Fruit fly (Drosophila melanogaster) whole organism, embryonic: ENCODE measurements around the gene Zip88E.

Experiments
- Ada2b ChIP-seq: fragments of 200-800 bp; sonication (Bioruptor generic); IDR thresholded peaks from 2 replicates; pipeline ENCODE4 v1.3.6; 2022; ENCODE audit warnings: missing biosample characterization, missing genetic modification characterization
- Asciz ChIP-seq: fragments of 200-800 bp; sonication (Bioruptor generic); optimal IDR thresholded peaks from 2 replicates; lab custom pipeline; 2017; ENCODE audit warnings: missing biosample characterization, mild to moderate bottlenecking, missing genetic modification characterization, missing genetic modification reagents
- CG10267 ChIP-seq: fragments of 200-800 bp; sonication (Bioruptor generic); optimal IDR thresholded peaks from 2 replicates; lab custom pipeline; 2018; ENCODE audit warnings: missing biosample characterization, mild to moderate bottlenecking, missing genetic modification characterization, moderate library complexity
- CG12071 ChIP-seq: fragments of 200-800 bp; sonication (Bioruptor generic); optimal IDR thresholded peaks from 3 replicates; lab custom pipeline; 2018; ENCODE audit warnings: missing biosample characterization, mild to moderate bottlenecking, missing genetic modification characterization
- CG12659 ChIP-seq: fragments of 200-800 bp; sonication (Bioruptor generic); optimal IDR thresholded peaks from 3 replicates; lab custom pipeline; 2017; ENCODE audit warnings: mild to moderate bottlenecking, missing biosample characterization, missing genetic modification reagents, missing genetic modification characterization
- CG15011 ChIP-seq: fragments of 200-800 bp; sonication (Bioruptor generic); optimal IDR thresholded peaks from 3 replicates; lab custom pipeline; 2018; ENCODE audit warnings: missing biosample characterization, mild to moderate bottlenecking, missing genetic modification characterization
- CG1529 ChIP-seq: fragments of 200-800 bp; sonication (Bioruptor generic); optimal IDR thresholded peaks from 3 replicates; lab custom pipeline; 2018; ENCODE audit warnings: missing biosample characterization, missing genetic modification characterization
- CG16813 ChIP-seq: fragments of 200-800 bp; sonication (Bioruptor generic); IDR thresholded peaks from 3 replicates; pipeline ENCODE4 v1.3.6; 2022; ENCODE audit warnings: missing biosample characterization, missing genetic modification characterization; ENCODE audit not compliant: partially characterized antibody
- CG17328 ChIP-seq: fragments of 200-800 bp; sonication (Bioruptor generic); IDR thresholded peaks from 2 replicates; pipeline ENCODE4 v1.3.6; 2022; ENCODE audit warnings: missing biosample characterization, missing genetic modification characterization
- CG17912 ChIP-seq: fragments of 200-800 bp; sonication (Bioruptor generic); optimal IDR thresholded peaks from 2 replicates; lab custom pipeline; 2018; ENCODE audit warnings: missing biosample characterization, mild to moderate bottlenecking, missing genetic modification characterization
- CG31224 ChIP-seq: fragments of 200-800 bp; sonication (Bioruptor generic); IDR thresholded peaks from 2 replicates; pipeline ENCODE4 v1.3.6; 2022; ENCODE audit warnings: missing biosample characterization, missing genetic modification characterization
- CG3407 ChIP-seq: fragments of 200-800 bp; sonication (Bioruptor generic); optimal IDR thresholded peaks from 2 replicates; lab custom pipeline; 2018; ENCODE audit warnings: missing biosample characterization, mild to moderate bottlenecking, missing genetic modification characterization
- CG34422 ChIP-seq: fragments of 200-800 bp; sonication (Bioruptor generic); IDR thresholded peaks from 3 replicates; pipeline ENCODE4 v1.3.6; 2022; ENCODE audit warnings: missing biosample characterization, missing genetic modification characterization
- CG43689 ChIP-seq: fragments of 200-800 bp; sonication (Bioruptor generic); IDR thresholded peaks from 2 replicates; pipeline ENCODE4 v1.3.6; 2022; ENCODE audit warnings: missing biosample characterization, missing genetic modification characterization
- CG4730 ChIP-seq: fragments of 200-800 bp; sonication (Bioruptor generic); IDR thresholded peaks from 2 replicates; pipeline ENCODE4 v1.3.6; 2022; ENCODE audit warnings: missing biosample characterization, missing genetic modification characterization
- CG6765 ChIP-seq: fragments of 200-800 bp; sonication (Bioruptor generic); optimal IDR thresholded peaks from 3 replicates; lab custom pipeline; 2017; ENCODE audit warnings: missing biosample characterization, mild to moderate bottlenecking, missing genetic modification characterization
- CG6854 ChIP-seq: fragments of 200-800 bp; sonication (Bioruptor generic); optimal IDR thresholded peaks from 3 replicates; lab custom pipeline; 2017; ENCODE audit warnings: missing biosample characterization, mild to moderate bottlenecking, missing genetic modification characterization
- CG8089 ChIP-seq: fragments of 200-800 bp; sonication (Bioruptor generic); optimal IDR thresholded peaks from 3 replicates; lab custom pipeline; 2016; ENCODE audit warnings: missing biosample characterization, missing genetic modification characterization
- CG8290 ChIP-seq, 3 experiments: fragments of 200-800 bp; sonication (Bioruptor generic); optimal IDR thresholded peaks; 2 replicates each; lab custom pipeline; 2016 to 2019; ENCODE audit warnings: missing biosample characterization in 3 of 3, missing genetic modification characterization in 3 of 3, mild to moderate bottlenecking in 2 of 3, moderate library complexity in 1 of 3
- CG8359 ChIP-seq: fragments of 200-800 bp; sonication (Bioruptor generic); optimal IDR thresholded peaks from 2 replicates; lab custom pipeline; 2017; ENCODE audit warnings: missing biosample characterization, mild to moderate bottlenecking, missing genetic modification characterization, borderline replicate concordance
- CG9876 ChIP-seq: fragments of 200-800 bp; sonication (Bioruptor generic); optimal IDR thresholded peaks from 2 replicates; lab custom pipeline; 2016; ENCODE audit warnings: missing biosample characterization, missing genetic modification characterization
- Doc3 ChIP-seq: fragments of 200-800 bp; sonication (Bioruptor generic); IDR thresholded peaks from 3 replicates; pipeline ENCODE4 v1.3.6; 2022; ENCODE audit warnings: missing biosample characterization, missing genetic modification characterization; ENCODE audit not compliant: partially characterized antibody
- E2f1 ChIP-seq: fragments of 200-800 bp; sonication (Bioruptor generic); IDR thresholded peaks from 2 replicates; pipeline ENCODE4 v1.3.6; 2022; ENCODE audit warnings: missing biosample characterization, missing genetic modification characterization
- E2f2 ChIP-seq: fragments of 200-800 bp; sonication (Bioruptor generic); IDR thresholded peaks from 2 replicates; pipeline ENCODE4 v1.3.6; 2022; ENCODE audit warnings: missing biosample characterization, missing genetic modification characterization
- HLH4C ChIP-seq: fragments of 200-800 bp; sonication (Bioruptor generic); IDR thresholded peaks from 3 replicates; pipeline ENCODE4 v1.3.6; 2022; ENCODE audit warnings: missing biosample characterization, missing genetic modification characterization; ENCODE audit not compliant: partially characterized antibody
- Hey ChIP-seq: fragments of 200-800 bp; sonication (Bioruptor generic); optimal IDR thresholded peaks from 3 replicates; lab custom pipeline; 2018; ENCODE audit warnings: missing biosample characterization, mild to moderate bottlenecking, missing genetic modification characterization
- Hr3 ChIP-seq: fragments of 200-800 bp; sonication (Bioruptor generic); optimal IDR thresholded peaks from 3 replicates; lab custom pipeline; 2016; ENCODE audit warnings: missing biosample characterization, missing genetic modification characterization
- Lim3 ChIP-seq: fragments of 200-800 bp; sonication (Bioruptor generic); IDR thresholded peaks from 2 replicates; pipeline ENCODE4 v1.3.6; 2022; ENCODE audit warnings: missing biosample characterization, missing genetic modification characterization
- Lpt ChIP-seq: fragments of >200 bp; optimal IDR thresholded peaks from 2 replicates; lab custom pipeline; 2018; ENCODE audit warnings: missing biosample characterization, missing genetic modification characterization
- Med ChIP-seq: fragments of 200-800 bp; sonication (Bioruptor generic); peaks from one replicate; lab custom pipeline; 2016; ENCODE audit warnings: missing biosample characterization, missing genetic modification characterization, mild to moderate bottlenecking, inconsistent platforms, moderate library complexity
- Optix ChIP-seq: fragments of 200-800 bp; sonication (Bioruptor generic); IDR thresholded peaks from 3 replicates; pipeline ENCODE4 v1.3.6; 2022; ENCODE audit warnings: missing biosample characterization, missing genetic modification characterization
- Side ChIP-seq: fragments of 200-800 bp; sonication (Bioruptor generic); optimal IDR thresholded peaks from 2 replicates; lab custom pipeline; 2016; ENCODE audit warnings: missing biosample characterization, missing genetic modification characterization
- TFAM ChIP-seq: fragments of 200-800 bp; sonication (Bioruptor generic); optimal IDR thresholded peaks from 2 replicates; lab custom pipeline; 2017; ENCODE audit warnings: missing biosample characterization, missing genetic modification characterization, inconsistent platforms
- ara ChIP-seq: fragments of 200-800 bp; sonication (Bioruptor generic); IDR thresholded peaks from 2 replicates; pipeline ENCODE4 v1.3.6; 2022; ENCODE audit warnings: missing biosample characterization, missing genetic modification characterization
- corto ChIP-seq: fragments of 200-800 bp; sonication (Bioruptor generic); optimal IDR thresholded peaks from 2 replicates; lab custom pipeline; 2016; ENCODE audit warnings: missing biosample characterization, mild to moderate bottlenecking, missing genetic modification characterization, moderate library complexity
- dan ChIP-seq: fragments of 200-800 bp; sonication (Bioruptor generic); IDR thresholded peaks from 2 replicates; pipeline ENCODE4 v1.3.6; 2022; ENCODE audit warnings: missing biosample characterization, missing genetic modification characterization
- dimm ChIP-seq: fragments of 200-800 bp; sonication (Bioruptor generic); IDR thresholded peaks from 2 replicates; pipeline ENCODE4 v1.3.6; 2022; ENCODE audit warnings: missing biosample characterization, missing genetic modification characterization
- dmrt11E ChIP-seq: fragments of 200-800 bp; sonication (Bioruptor generic); optimal IDR thresholded peaks from 3 replicates; lab custom pipeline; 2018; ENCODE audit warnings: missing biosample characterization, mild to moderate bottlenecking, missing genetic modification characterization, moderate library complexity
- gce ChIP-seq: fragments of 200-800 bp; sonication (Bioruptor generic); IDR thresholded peaks from 3 replicates; pipeline ENCODE4 v1.3.6; 2022; ENCODE audit warnings: missing biosample characterization, missing genetic modification characterization
- gsb-n ChIP-seq: fragments of 200-800 bp; sonication (Bioruptor generic); optimal IDR thresholded peaks from 3 replicates; lab custom pipeline; 2018; ENCODE audit warnings: missing biosample characterization, mild to moderate bottlenecking, missing genetic modification characterization
- lola ChIP-seq, 3 experiments: fragments of >200 bp in 2 of 3; fragments of 200-800 bp in 1 of 3; sonication (Bioruptor generic) in 1 of 3; optimal IDR thresholded peaks; 2 replicates each; lab custom pipeline; 2017 to 2019; ENCODE audit warnings: missing biosample characterization in 3 of 3, missing genetic modification characterization in 3 of 3, mild to moderate bottlenecking in 1 of 3, moderate library complexity in 1 of 3
- mam ChIP-seq: fragments of 200-800 bp; sonication (Bioruptor generic); optimal IDR thresholded peaks from 3 replicates; lab custom pipeline; 2016; ENCODE audit warnings: missing biosample characterization, missing genetic modification characterization
- nom ChIP-seq: fragments of 200-800 bp; sonication (Bioruptor generic); optimal IDR thresholded peaks from 2 replicates; lab custom pipeline; 2017; ENCODE audit warnings: missing biosample characterization, missing genetic modification characterization, mild to moderate bottlenecking, moderate library complexity, missing genetic modification reagents
- oc ChIP-seq: fragments of 200-800 bp; sonication (Bioruptor generic); optimal IDR thresholded peaks from 2 replicates; lab custom pipeline; 2018; ENCODE audit warnings: missing biosample characterization, mild to moderate bottlenecking, missing genetic modification characterization, moderate library complexity
- org-1 ChIP-seq: fragments of 200-800 bp; sonication (Bioruptor generic); optimal IDR thresholded peaks from 2 replicates; lab custom pipeline; 2017; ENCODE audit warnings: missing biosample characterization, missing genetic modification characterization
- psq ChIP-seq: fragments of 200-800 bp; sonication (Bioruptor generic); optimal IDR thresholded peaks from 2 replicates; lab custom pipeline; 2017; ENCODE audit warnings: missing biosample characterization, missing genetic modification characterization
- sens-2 ChIP-seq: fragments of 200-800 bp; sonication (Bioruptor generic); IDR thresholded peaks from 2 replicates; pipeline ENCODE4 v1.3.6; 2022; ENCODE audit warnings: missing biosample characterization, missing genetic modification characterization
- ssp ChIP-seq: fragments of 200-800 bp; sonication (Bioruptor generic); IDR thresholded peaks from 2 replicates; pipeline ENCODE4 v1.3.6; 2022; ENCODE audit warnings: missing biosample characterization, missing genetic modification characterization
- ttk ChIP-seq: fragments of 200-800 bp; sonication (Bioruptor generic); IDR thresholded peaks from 2 replicates; pipeline ENCODE4 v2.1.2; 2022; ENCODE audit warnings: missing biosample characterization, missing genetic modification characterization
- usp ChIP-seq: fragments of >200 bp; optimal IDR thresholded peaks from 2 replicates; lab custom pipeline; 2017; ENCODE audit warnings: missing biosample characterization, missing genetic modification characterization

Zip88E gene

DNA sequence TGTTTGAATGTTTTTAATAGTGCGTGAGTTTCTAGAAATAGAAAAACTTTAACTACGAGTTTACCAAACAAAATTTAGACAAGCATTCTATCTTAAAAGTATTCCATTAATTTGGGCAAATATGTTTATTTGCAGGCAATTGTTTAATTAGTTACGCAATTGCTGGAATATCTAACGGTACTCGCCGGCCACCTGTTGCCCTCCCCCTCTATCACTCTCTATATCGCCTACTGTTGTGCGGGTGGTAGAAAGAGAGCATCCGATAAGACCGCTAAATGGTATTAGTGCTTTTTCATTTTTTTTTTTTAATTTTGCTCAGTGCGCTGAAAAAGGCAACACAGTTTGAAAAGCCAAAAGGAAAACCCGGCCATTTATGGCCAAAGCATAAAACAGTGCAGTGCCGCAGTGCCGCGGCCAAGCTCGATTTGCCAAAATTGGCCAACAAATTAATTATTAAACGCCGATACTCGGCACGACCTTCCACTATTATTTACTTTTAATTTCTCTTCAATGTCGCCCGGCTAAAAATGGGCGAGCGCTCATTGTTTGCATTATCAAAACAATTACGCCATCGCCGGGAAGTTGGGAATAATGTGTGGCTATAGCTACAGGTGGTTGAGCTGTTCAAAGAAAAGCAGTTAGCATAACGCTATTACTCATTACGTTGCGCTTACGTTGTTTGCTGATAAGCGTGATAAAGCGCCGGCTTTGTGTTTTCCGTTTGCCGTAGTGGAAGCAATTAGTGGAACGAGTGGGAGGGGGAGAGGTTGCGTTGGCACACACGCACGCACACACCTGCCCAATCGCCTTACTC is 21.6 kb downstream of the Zip88E start (continued):
- no peak for TF ChIP-seq HLH4C
- no peak for TF ChIP-seq E2f2 (GFP tag; lab: Robert Waterston, UW)
- no peak for TF ChIP-seq psq (GFP tag; lab: Kevin White, UChicago)
- no peak for TF ChIP-seq Lim3 (GFP tag; lab: Robert Waterston, UW)
- TF ChIP-seq CG8359 (GFP tag; lab: Kevin White, UChicago), result no peak
- TF ChIP-seq CG15011, result no peak
- no peak for TF ChIP-seq CG6854 (GFP tag; lab: Kevin White, UChicago)
- no peak for TF ChIP-seq usp (GFP tag; lab: Kevin White, UChicago)
- TF ChIP-seq ssp, result no peak
- no peak for TF ChIP-seq Hey
- TF ChIP-seq CG10267 (tag; lab: Kevin White, UChicago), result no peak
- peak; percentile 12 for TF ChIP-seq nom (GFP tag; lab: Kevin White, UChicago)
- no peak for TF ChIP-seq gce (GFP tag; lab: Robert Waterston, UW)
- TF ChIP-seq CG34422, result no peak
- no peak for TF ChIP-seq CG12071 (GFP tag; lab: Kevin White, UChicago)
- TF ChIP-seq Hr3 (GFP tag; lab: Kevin White, UChicago), result no peak
- TF ChIP-seq CG16813 (GFP tag; lab: Robert Waterston, UW), result no peak
- no peak for TF ChIP-seq CG9876
- peak; percentile 31 for TF ChIP-seq CG6765
- no peak for TF ChIP-seq Asciz (GFP tag; lab: Kevin White, UChicago)
- no peak for TF ChIP-seq org-1 (GFP tag; lab: Kevin White, UChicago)
- no peak for TF ChIP-seq ttk (GFP tag; lab: Robert Waterston, UW)
- no peak for TF ChIP-seq CG4730 (GFP tag; lab: Robert Waterston, UW)
- no peak for TF ChIP-seq CG31224 (GFP tag; lab: Robert Waterston, UW)
- no peak for TF ChIP-seq CG43689 (GFP tag; lab: Robert Waterston, UW)
- TF ChIP-seq CG12659 (GFP tag; lab: Kevin White, UChicago), result no peak
- TF ChIP-seq CG3407 (GFP tag; lab: Kevin White, UChicago), result no peak
- TF ChIP-seq corto, result no peak
- no peak for TF ChIP-seq lola (GFP tag; optimal IDR thresholded peaks at IDR 0.05; lab: Kevin White, UChicago)
- no peak for TF ChIP-seq dmrt11E (tag; lab: Kevin White, UChicago)
- TF ChIP-seq TFAM, result no peak
- peak; percentile 32 for TF ChIP-seq CG17912
- peak; percentile 85 for TF ChIP-seq Med (GFP tag; lab: Kevin White, UChicago)
- no peak for TF ChIP-seq CG8089 (GFP tag; lab: Kevin White, UChicago)
- TF ChIP-seq Doc3 (GFP tag; lab: Robert Waterston, UW), result no peak
- TF ChIP-seq CG17328 (GFP tag; lab: Robert Waterston, UW), result no peak
- no peak for TF ChIP-seq Optix (GFP tag; lab: Robert Waterston, UW)
- no peak for TF ChIP-seq CG1529
- TF ChIP-seq Lpt (GFP tag; lab: Kevin White, UChicago), result no peak
- no peak for TF ChIP-seq CG8290 (GFP tag; optimal IDR thresholded peaks at IDR 0.05; lab: Kevin White, UChicago)
- TF ChIP-seq CG8290 (tag; optimal IDR thresholded peaks at IDR 0.05; lab: Kevin White, UChicago), result no peak
- no peak for TF ChIP-seq E2f1
- TF ChIP-seq Side (GFP tag; lab: Kevin White, UChicago), result no peak
- no peak for TF ChIP-seq mam (GFP tag; lab: Kevin White, UChicago)
- TF ChIP-seq oc (tag; lab: Kevin White, UChicago), result no peak
- TF ChIP-seq dimm (GFP tag; lab: Robert Waterston, UW), result no peak
- TF ChIP-seq dan (GFP tag; lab: Robert Waterston, UW), result no peak
- TF ChIP-seq ara (GFP tag; lab: Robert Waterston, UW), result no peak
- TF ChIP-seq Ada2b (GFP tag; lab: Robert Waterston, UW), result no peak
- no peak for TF ChIP-seq sens-2
- no peak for TF ChIP-seq gsb-n (tag; lab: Kevin White, UChicago)
